Fruit fly (Drosophila melanogaster) whole organism, embryonic: ENCODE results near the gene CG10651.
A peak's percentile ranks its signal among the peaks of the same experiment; 100 is the strongest.

ENCODE experiments used
- Abd-B ChIP-seq: fragments of 200-800 bp; sonication (Bioruptor generic); optimal IDR thresholded peaks from 2 replicates; lab custom pipeline; 2018; ENCODE audit warnings: missing biosample characterization, mild to moderate bottlenecking, missing genetic modification characterization, moderate library complexity
- Bgb ChIP-seq: fragments of 200-800 bp; sonication (Bioruptor generic); IDR thresholded peaks from 2 replicates; pipeline ENCODE4 v1.3.6; 2022; ENCODE audit warnings: missing biosample characterization, missing genetic modification characterization; ENCODE audit not compliant: partially characterized antibody
- CG10321 ChIP-seq: fragments of 200-800 bp; sonication (Bioruptor generic); IDR thresholded peaks from 2 replicates; pipeline ENCODE4 v1.3.6; 2022; ENCODE audit warnings: missing biosample characterization, missing genetic modification characterization
- CG11247 ChIP-seq: fragments of 200-800 bp; sonication (Bioruptor generic); IDR thresholded peaks from 2 replicates; pipeline ENCODE4 v1.3.6; 2022; ENCODE audit warnings: missing biosample characterization, missing genetic modification characterization
- CG12155 ChIP-seq: fragments of 200-800 bp; sonication (Bioruptor generic); optimal IDR thresholded peaks from 3 replicates; lab custom pipeline; 2016; ENCODE audit warnings: missing biosample characterization, missing genetic modification characterization
- CG12236 ChIP-seq: fragments of 200-800 bp; sonication (Bioruptor generic); optimal IDR thresholded peaks from 2 replicates; lab custom pipeline; 2016; ENCODE audit warnings: missing biosample characterization, missing genetic modification characterization
- CG12744 ChIP-seq: fragments of 200-800 bp; sonication (Bioruptor generic); optimal IDR thresholded peaks from 2 replicates; lab custom pipeline; 2016; ENCODE audit warnings: missing biosample characterization, missing genetic modification characterization
- CG14710 ChIP-seq: fragments of 200-800 bp; sonication (Bioruptor generic); optimal IDR thresholded peaks from 3 replicates; lab custom pipeline; 2019; ENCODE audit warnings: missing biosample characterization, mild to moderate bottlenecking, missing genetic modification characterization, moderate library complexity
- CG14965 ChIP-seq: fragments of 200-800 bp; sonication (Bioruptor generic); optimal IDR thresholded peaks from 2 replicates; lab custom pipeline; 2016; ENCODE audit warnings: missing biosample characterization, missing genetic modification characterization, borderline replicate concordance
- CG15011 ChIP-seq: fragments of 200-800 bp; sonication (Bioruptor generic); optimal IDR thresholded peaks from 3 replicates; lab custom pipeline; 2018; ENCODE audit warnings: missing biosample characterization, mild to moderate bottlenecking, missing genetic modification characterization
- CG15601 ChIP-seq: fragments of 200-800 bp; sonication (Bioruptor generic); optimal IDR thresholded peaks from 3 replicates; lab custom pipeline; 2019; ENCODE audit warnings: missing biosample characterization, mild to moderate bottlenecking, missing genetic modification characterization, moderate library complexity
- CG18476 ChIP-seq: fragments of 200-800 bp; sonication (Bioruptor generic); optimal IDR thresholded peaks from 2 replicates; lab custom pipeline; 2016; ENCODE audit warnings: missing biosample characterization, mild to moderate bottlenecking, missing genetic modification characterization
- CG2116 ChIP-seq: fragments of 200-800 bp; sonication (Bioruptor generic); optimal IDR thresholded peaks from 3 replicates; lab custom pipeline; 2018; ENCODE audit warnings: missing biosample characterization, mild to moderate bottlenecking, missing genetic modification characterization
- CG3995 ChIP-seq: fragments of 200-800 bp; sonication (Bioruptor generic); optimal IDR thresholded peaks from 3 replicates; lab custom pipeline; 2016; ENCODE audit warnings: missing biosample characterization, missing genetic modification characterization
- CG5953 ChIP-seq: fragments of 200-800 bp; sonication (Bioruptor generic); IDR thresholded peaks from 2 replicates; pipeline ENCODE4 v1.3.6; 2022; ENCODE audit warnings: missing biosample characterization, missing genetic modification characterization
- CG6813 ChIP-seq: fragments of 200-800 bp; sonication (Bioruptor generic); optimal IDR thresholded peaks from 2 replicates; lab custom pipeline; 2017; ENCODE audit warnings: missing biosample characterization, missing genetic modification characterization, mild to moderate bottlenecking, moderate library complexity, missing genetic modification reagents
- CG9876 ChIP-seq: fragments of 200-800 bp; sonication (Bioruptor generic); optimal IDR thresholded peaks from 2 replicates; lab custom pipeline; 2016; ENCODE audit warnings: missing biosample characterization, missing genetic modification characterization
- CkIIα-i1 ChIP-seq: fragments of 200-800 bp; sonication (Bioruptor generic); IDR thresholded peaks from 2 replicates; pipeline ENCODE4 v1.3.6; 2022; ENCODE audit warnings: missing biosample characterization, missing genetic modification characterization
- Dip3 ChIP-seq: fragments of 200-800 bp; sonication (Bioruptor generic); optimal IDR thresholded peaks from 3 replicates; lab custom pipeline; 2016; ENCODE audit warnings: missing biosample characterization, missing genetic modification characterization
- E2f1 ChIP-seq: fragments of 200-800 bp; sonication (Bioruptor generic); IDR thresholded peaks from 2 replicates; pipeline ENCODE4 v1.3.6; 2022; ENCODE audit warnings: missing biosample characterization, missing genetic modification characterization
- GATAe ChIP-seq: fragments of 200-800 bp; sonication (Bioruptor generic); conservative IDR thresholded peaks from 2 replicates; pipeline ENCODE4 v1.3.6; 2022; ENCODE audit warnings: missing biosample characterization, missing genetic modification characterization
- Gsc ChIP-seq: fragments of 200-800 bp; sonication (Bioruptor generic); IDR thresholded peaks from 2 replicates; pipeline ENCODE4 v1.3.6; 2022; ENCODE audit warnings: missing biosample characterization, missing genetic modification characterization
- Hmr ChIP-seq: fragments of 200-800 bp; sonication (Bioruptor generic); optimal IDR thresholded peaks from 3 replicates; lab custom pipeline; 2017; ENCODE audit warnings: mild to moderate bottlenecking, missing biosample characterization, missing genetic modification reagents, missing genetic modification characterization
- Hr39 ChIP-seq: fragments of >200 bp; optimal IDR thresholded peaks from 2 replicates; lab custom pipeline; 2017
- Max ChIP-seq: fragments of 200-800 bp; sonication (Bioruptor generic); optimal IDR thresholded peaks from 2 replicates; lab custom pipeline; 2016; ENCODE audit warnings: missing biosample characterization, mild to moderate bottlenecking, missing genetic modification characterization
- NC2α ChIP-seq: fragments of 200-800 bp; sonication (Bioruptor generic); optimal IDR thresholded peaks from 2 replicates; lab custom pipeline; 2016; ENCODE audit warnings: missing biosample characterization, missing genetic modification characterization
- NC2β ChIP-seq: fragments of 200-800 bp; sonication (Bioruptor generic); optimal IDR thresholded peaks from 2 replicates; lab custom pipeline; 2016; ENCODE audit warnings: missing biosample characterization, missing genetic modification characterization
- Nf-YC ChIP-seq: fragments of 200-800 bp; optimal IDR thresholded peaks from 3 replicates; lab custom pipeline; 2019; ENCODE audit warnings: missing biosample characterization, mild to moderate bottlenecking, missing genetic modification characterization, moderate library complexity
- Oaz ChIP-seq: fragments of 200-800 bp; sonication (Bioruptor generic); IDR thresholded peaks from 2 replicates; pipeline ENCODE4 v1.3.6; 2022; ENCODE audit warnings: missing biosample characterization, missing genetic modification characterization
- Sin3A ChIP-seq: fragments of >200 bp; optimal IDR thresholded peaks from 2 replicates; lab custom pipeline; 2018
- Sox100B ChIP-seq: fragments of 200-800 bp; sonication (Bioruptor generic); optimal IDR thresholded peaks from 3 replicates; lab custom pipeline; 2018; ENCODE audit warnings: missing biosample characterization, mild to moderate bottlenecking, missing genetic modification characterization
- ab ChIP-seq: fragments of 200-800 bp; sonication (Bioruptor generic); optimal IDR thresholded peaks from 2 replicates; lab custom pipeline; 2016; ENCODE audit warnings: missing biosample characterization, missing genetic modification characterization
- aop ChIP-seq: fragments of 200-800 bp; sonication (Bioruptor generic); IDR thresholded peaks from 2 replicates; pipeline ENCODE4 v1.3.6; 2022; ENCODE audit warnings: missing biosample characterization, missing genetic modification characterization
- ap ChIP-seq: fragments of 200-800 bp; sonication (Bioruptor generic); IDR thresholded peaks from 2 replicates; pipeline ENCODE4 v1.3.6; 2022; ENCODE audit warnings: missing biosample characterization, missing genetic modification characterization
- ash1 ChIP-seq: fragments of 200-800 bp; sonication (Bioruptor generic); optimal IDR thresholded peaks from 2 replicates; lab custom pipeline; 2018; ENCODE audit warnings: missing biosample characterization, mild to moderate bottlenecking, missing genetic modification characterization
- bigmax ChIP-seq: fragments of 200-800 bp; sonication (Bioruptor generic); optimal IDR thresholded peaks from 2 replicates; lab custom pipeline; 2018; ENCODE audit warnings: missing biosample characterization, mild to moderate bottlenecking, missing genetic modification characterization
- btn ChIP-seq: fragments of 200-800 bp; sonication (Bioruptor generic); optimal IDR thresholded peaks from 2 replicates; lab custom pipeline; 2016; ENCODE audit warnings: missing biosample characterization, missing genetic modification characterization
- cato ChIP-seq: fragments of 200-800 bp; sonication (Bioruptor generic); optimal IDR thresholded peaks from 2 replicates; lab custom pipeline; 2016; ENCODE audit warnings: missing biosample characterization, missing genetic modification characterization, borderline replicate concordance
- dm ChIP-seq: fragments of 200-800 bp; sonication (Bioruptor generic); optimal IDR thresholded peaks from 3 replicates; lab custom pipeline; 2016; ENCODE audit warnings: missing biosample characterization, missing genetic modification characterization
- dmrt11E ChIP-seq: fragments of 200-800 bp; sonication (Bioruptor generic); optimal IDR thresholded peaks from 3 replicates; lab custom pipeline; 2018; ENCODE audit warnings: missing biosample characterization, mild to moderate bottlenecking, missing genetic modification characterization, moderate library complexity
- fd64A ChIP-seq: fragments of 200-800 bp; sonication (Bioruptor generic); optimal IDR thresholded peaks from 3 replicates; lab custom pipeline; 2018; ENCODE audit warnings: missing biosample characterization, mild to moderate bottlenecking, missing genetic modification characterization
- gcm2 ChIP-seq: fragments of 200-800 bp; sonication (Bioruptor generic); optimal IDR thresholded peaks from 2 replicates; lab custom pipeline; 2016; ENCODE audit warnings: missing biosample characterization, missing genetic modification characterization
- gem ChIP-seq: fragments of 200-800 bp; sonication (Bioruptor generic); optimal IDR thresholded peaks from 2 replicates; lab custom pipeline; 2019; ENCODE audit warnings: missing biosample characterization, mild to moderate bottlenecking, missing genetic modification characterization, moderate library complexity
- grn ChIP-seq: fragments of 200-800 bp; sonication (Bioruptor generic); optimal IDR thresholded peaks from 3 replicates; lab custom pipeline; 2017; ENCODE audit warnings: missing biosample characterization, missing genetic modification characterization
- gsb-n ChIP-seq: fragments of 200-800 bp; sonication (Bioruptor generic); optimal IDR thresholded peaks from 3 replicates; lab custom pipeline; 2018; ENCODE audit warnings: missing biosample characterization, mild to moderate bottlenecking, missing genetic modification characterization
- her ChIP-seq: fragments of 200-800 bp; sonication (Bioruptor generic); optimal IDR thresholded peaks from 2 replicates; lab custom pipeline; 2016; ENCODE audit warnings: missing biosample characterization, missing genetic modification characterization
- kay ChIP-seq: fragments of 200-800 bp; sonication (Bioruptor generic); optimal IDR thresholded peaks from 2 replicates; lab custom pipeline; 2016; ENCODE audit warnings: missing biosample characterization, missing genetic modification characterization
- p53 ChIP-seq: fragments of 200-800 bp; sonication (Bioruptor generic); optimal IDR thresholded peaks from 2 replicates; lab custom pipeline; 2016; ENCODE audit warnings: missing biosample characterization, missing genetic modification characterization
- pzg ChIP-seq: fragments of 200-800 bp; sonication (Bioruptor generic); optimal IDR thresholded peaks from 3 replicates; lab custom pipeline; 2018; ENCODE audit warnings: missing biosample characterization, mild to moderate bottlenecking, missing genetic modification characterization, moderate library complexity
- row ChIP-seq: fragments of 200-800 bp; sonication (Bioruptor generic); IDR thresholded peaks from 3 replicates; pipeline ENCODE4 v1.3.6; 2022; ENCODE audit warnings: missing biosample characterization, missing genetic modification characterization
- stc ChIP-seq: fragments of 200-800 bp; sonication (Bioruptor generic); IDR thresholded peaks from 2 replicates; pipeline ENCODE4 v1.3.6; 2022; ENCODE audit warnings: missing biosample characterization, missing genetic modification characterization
- tup ChIP-seq: fragments of 200-800 bp; sonication (Bioruptor generic); optimal IDR thresholded peaks from 2 replicates; lab custom pipeline; 2016; ENCODE audit warnings: missing biosample characterization, mild to moderate bottlenecking, missing genetic modification characterization, moderate library complexity
- z ChIP-seq: fragments of 200-800 bp; sonication (Bioruptor generic); IDR thresholded peaks from 3 replicates; pipeline ENCODE4 v1.3.6; 2022; ENCODE audit warnings: missing biosample characterization, missing genetic modification characterization

CG10651 gene

dm6 chr2L:20093794-20094193 is 40.9 kb downstream of the CG10651 start, which contains the start of the genes Taf13 and nesd (continued):
- no peak for TF ChIP-seq NC2β (GFP tag; lab: Kevin White, UChicago)
- no peak for TF ChIP-seq ab
- no peak for TF ChIP-seq cato
- no peak for TF ChIP-seq CG12236 (GFP tag; lab: Kevin White, UChicago)
- peak; percentile 64 for TF ChIP-seq Max (GFP tag; lab: Kevin White, UChicago)
- no peak for TF ChIP-seq kay
- TF ChIP-seq CkIIα-i1 (GFP tag; lab: Robert Waterston, UW), result no peak
- TF ChIP-seq CG12155 (GFP tag; lab: Kevin White, UChicago), result peak; percentile 28
- TF ChIP-seq row (GFP tag; lab: Robert Waterston, UW), result peak; percentile 94
- TF ChIP-seq stc (GFP tag; lab: Robert Waterston, UW), result no peak
- no peak for TF ChIP-seq tup (GFP tag; lab: Kevin White, UChicago)
- no peak for TF ChIP-seq gsb-n (tag; lab: Kevin White, UChicago)
- TF ChIP-seq CG9876 (GFP tag; lab: Kevin White, UChicago), result no peak
- TF ChIP-seq GATAe, result no peak
- TF ChIP-seq CG15601 (tag; lab: Kevin White, UChicago), result peak; percentile 69
- TF ChIP-seq CG12744, result no peak
- TF ChIP-seq CG6813 (GFP tag; lab: Kevin White, UChicago), result no peak
- TF ChIP-seq pzg, result peak; percentile 76
- peak; percentile 33 for TF ChIP-seq Sox100B
- TF ChIP-seq Hr39 (lab: Kevin White, UChicago), result no peak
- no peak for TF ChIP-seq aop (GFP tag; lab: Robert Waterston, UW)
- TF ChIP-seq CG10321 (GFP tag; lab: Robert Waterston, UW), result no peak
- TF ChIP-seq Abd-B (GFP tag; lab: Kevin White, UChicago), result peak; percentile 41
- TF ChIP-seq grn (GFP tag; lab: Kevin White, UChicago), result no peak
- TF ChIP-seq CG5953 (GFP tag; lab: Robert Waterston, UW), result no peak
- TF ChIP-seq gcm2 (GFP tag; lab: Kevin White, UChicago), result no peak
- TF ChIP-seq dmrt11E, result peak; percentile 46
- TF ChIP-seq bigmax (GFP tag; lab: Kevin White, UChicago), result no peak
- TF ChIP-seq her (GFP tag; lab: Kevin White, UChicago), result no peak
- TF ChIP-seq CG18476 (GFP tag; lab: Kevin White, UChicago), result no peak
- TF ChIP-seq CG15011 (GFP tag; lab: Kevin White, UChicago), result no peak
- TF ChIP-seq Nf-YC, result peak; percentile 61
- TF ChIP-seq NC2α (GFP tag; lab: Kevin White, UChicago), result no peak
- peak; percentile 53 for TF ChIP-seq Bgb
- no peak for TF ChIP-seq p53 (GFP tag; lab: Kevin White, UChicago)
- TF ChIP-seq CG11247, result no peak
- no peak for TF ChIP-seq z (GFP tag; lab: Robert Waterston, UW)
- TF ChIP-seq Oaz (GFP tag; lab: Robert Waterston, UW), result no peak
- peak; percentile 100 for TF ChIP-seq CG2116
- TF ChIP-seq dm (GFP tag; lab: Kevin White, UChicago), result peak; percentile 36
- TF ChIP-seq CG14710 (tag; lab: Kevin White, UChicago), result peak; percentile 82
- TF ChIP-seq Sin3A (lab: Kevin White, UChicago), result peak; percentile 92
- TF ChIP-seq Dip3 (GFP tag; lab: Kevin White, UChicago), result peak; percentile 13
- TF ChIP-seq gem (tag; lab: Kevin White, UChicago), result peak; percentile 55
- TF ChIP-seq CG14965 (GFP tag; lab: Kevin White, UChicago), result no peak
- TF ChIP-seq E2f1 (GFP tag; lab: Robert Waterston, UW), result no peak
- no peak for TF ChIP-seq Gsc (GFP tag; lab: Robert Waterston, UW)
- no peak for TF ChIP-seq ash1
- TF ChIP-seq fd64A (GFP tag; lab: Kevin White, UChicago), result no peak
- TF ChIP-seq btn (GFP tag; lab: Kevin White, UChicago), result no peak
- TF ChIP-seq CG3995 (GFP tag; lab: Kevin White, UChicago), result peak; percentile 39
- TF ChIP-seq ap (GFP tag; lab: Robert Waterston, UW), result no peak
- TF ChIP-seq Hmr, result peak; percentile 37
